Worm (Caenorhabditis elegans): Measurements from ENCODE around the gene bas-1.

The bas-1 gene

ce11 chrIII:5653692-5654105 lies 41.6 kb downstream of the bas-1 start:
- TF ChIP-seq unc-39 (tag; optimal IDR thresholded peaks at IDR 0.05) (no peak), nhr-10 (tag; optimal IDR thresholded peaks at IDR 0.05) (no peak), ztf-4 (tag; optimal IDR thresholded peaks at IDR 0.05) (no peak), blmp-1 (tag; optimal IDR thresholded peaks at IDR 0.05; ENCODE audit: insufficient read depth) (no peak), nhr-129 (tag; optimal IDR thresholded peaks at IDR 0.05) (no peak), egl-27 (tag; optimal IDR thresholded peaks at IDR 0.05) (no peak), mdl-1 (tag; optimal IDR thresholded peaks at IDR 0.05) (no peak), crh-2 (tag; optimal IDR thresholded peaks at IDR 0.05) (peak; percentile 42), skn-1 (tag; optimal IDR thresholded peaks at IDR 0.05) (no peak), sma-3 (GFP tag; optimal IDR thresholded peaks at IDR 0.05) (peak; percentile 68), fos-1 (tag; optimal IDR thresholded peaks at IDR 0.05) (peak; percentile 68), mbf-1 (tag; optimal IDR thresholded peaks at IDR 0.05) (no peak), ama-1 (optimal IDR thresholded peaks at IDR 0.05) (peak; percentile 86), sma-9 (GFP tag; optimal IDR thresholded peaks at IDR 0.05) (peak; percentile 53), sma-9 (tag; optimal IDR thresholded peaks at IDR 0.05) (no peak), dmd-4 (tag; optimal IDR thresholded peaks at IDR 0.05) (no peak), unc-55 (GFP tag; optimal IDR thresholded peaks at IDR 0.05) (peak; percentile 24), gmeb-1 (tag; optimal IDR thresholded peaks at IDR 0.05) (peak; percentile 59), elt-1 (tag; optimal IDR thresholded peaks at IDR 0.05) (no peak), R02D3.7 (tag; optimal IDR thresholded peaks at IDR 0.05) (no peak), nhr-237 (tag; optimal IDR thresholded peaks at IDR 0.05) (no peak), elt-3 (tag; optimal IDR thresholded peaks at IDR 0.05) (no peak), zag-1 (tag; optimal IDR thresholded peaks at IDR 0.05) (no peak), lsy-2 (tag; optimal IDR thresholded peaks at IDR 0.05) (peak in 1 of 2 experiments; percentile 37), alr-1 (tag; optimal IDR thresholded peaks at IDR 0.05) (no peak), nhr-21 (tag; optimal IDR thresholded peaks at IDR 0.05) (peak; percentile 69), nhr-25 (tag; optimal IDR thresholded peaks at IDR 0.05) (no peak), snpc-4 (tag; optimal IDR thresholded peaks at IDR 0.05) (peak; percentile 96), F13H6.1 (tag; optimal IDR thresholded peaks at IDR 0.05) (peak; percentile 38), lin-13 (GFP tag; optimal IDR thresholded peaks at IDR 0.05) (peak; percentile 23), Y55F3AM.14 (GFP tag; optimal IDR thresholded peaks at IDR 0.05) (no peak), nhr-12 (tag; optimal IDR thresholded peaks at IDR 0.05) (no peak), nhr-23 (tag; optimal IDR thresholded peaks at IDR 0.05) (no peak)

- TF ChIP-seq F13H6.1 (tag; optimal IDR thresholded peaks at IDR 0.05) (no peak), nhr-77 (tag; optimal IDR thresholded peaks at IDR 0.05) (no peak)
Measured at ce11 chrIII:5656941-5657340, 44.9 kb downstream of the bas-1 start, which contains the start of gene sdz-21. Gene sdz-21, minus strand, starts transcription at chrIII:5657041.

DNA sequence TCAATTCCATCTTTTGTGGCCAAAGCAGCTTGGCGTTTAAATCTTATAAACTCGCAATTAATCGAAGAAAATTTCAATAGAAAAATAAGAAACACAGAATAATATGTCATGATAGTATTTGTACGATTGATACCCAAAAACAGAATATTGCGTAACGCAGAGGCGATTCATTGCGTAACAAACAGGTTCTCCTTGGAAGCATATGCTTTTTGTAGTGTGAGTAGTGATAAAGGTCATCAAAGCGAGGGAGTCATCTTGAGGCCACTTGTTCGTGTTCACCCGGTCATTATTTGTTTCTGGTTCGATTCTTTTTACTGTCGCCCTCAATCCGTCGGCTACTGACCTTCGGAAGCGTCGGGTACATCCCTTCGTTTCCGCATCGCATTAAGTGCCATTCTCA lies 48.9 kb downstream of the bas-1 start, which contains the start of gene F54E7.6:
TSS of gene F54E7.6 (minus strand) at position 110 of the 400 bp plus-strand sequence.
- TF ChIP-seq nhr-25 (tag; optimal IDR thresholded peaks at IDR 0.05) (peak; percentile 57), nhr-21 (tag; optimal IDR thresholded peaks at IDR 0.05) (no peak)

- no peak for TF ChIP-seq ztf-11 (tag; optimal IDR thresholded peaks at IDR 0.05)
- no peak for TF ChIP-seq fos-1 (tag; optimal IDR thresholded peaks at IDR 0.05)
- no peak for TF ChIP-seq elt-3 (tag; optimal IDR thresholded peaks at IDR 0.05)
- TF ChIP-seq mbf-1 (tag; optimal IDR thresholded peaks at IDR 0.05): no peak
- no peak for TF ChIP-seq lsy-2 (tag; optimal IDR thresholded peaks at IDR 0.05)
- no peak for TF ChIP-seq gmeb-1 (tag; optimal IDR thresholded peaks at IDR 0.05)
Measured at ce11 chrIII:5663521-5663920, 51.4 kb downstream of the bas-1 start.

DNA sequence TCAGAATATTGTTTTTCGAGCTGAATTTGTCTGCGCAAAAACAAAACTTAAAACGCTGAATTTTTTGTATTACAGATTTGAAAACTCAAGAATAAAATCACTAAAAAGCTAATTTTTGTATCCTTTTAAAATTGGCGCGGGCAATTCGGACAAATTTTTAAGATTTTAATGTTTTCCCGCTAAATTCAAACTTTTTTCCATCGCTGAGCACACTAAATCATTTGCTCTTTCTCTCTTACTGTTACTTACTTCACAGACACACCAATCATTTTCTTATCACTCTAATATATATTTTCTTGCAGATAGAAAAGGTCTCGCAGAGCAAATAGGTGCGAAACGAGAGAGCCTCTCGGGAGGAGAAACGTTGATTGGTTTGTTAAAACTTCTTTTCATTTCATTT lies 51.9 kb downstream of the bas-1 start, which contains the start of gene par-3:
TSS of gene par-3 (plus strand) at position 301 of the 400 bp plus-strand sequence.
- TF ChIP-seq snpc-4 (tag; optimal IDR thresholded peaks at IDR 0.05) (no peak), gmeb-1 (tag; optimal IDR thresholded peaks at IDR 0.05) (no peak), sma-9 (GFP tag; optimal IDR thresholded peaks at IDR 0.05) (no peak), sma-9 (tag; optimal IDR thresholded peaks at IDR 0.05) (no peak), nhr-77 (tag; optimal IDR thresholded peaks at IDR 0.05) (no peak), mab-5 (tag; optimal IDR thresholded peaks at IDR 0.05) (no peak), lin-13 (GFP tag; optimal IDR thresholded peaks at IDR 0.05) (no peak), aly-2 (tag; optimal IDR thresholded peaks at IDR 0.05) (no peak), skn-1 (tag; optimal IDR thresholded peaks at IDR 0.05) (no peak), elt-1 (tag; optimal IDR thresholded peaks at IDR 0.05) (no peak), dmd-4 (tag; optimal IDR thresholded peaks at IDR 0.05) (no peak), ztf-11 (tag; optimal IDR thresholded peaks at IDR 0.05) (no peak), lin-39 (tag; optimal IDR thresholded peaks at IDR 0.05) (no peak), ztf-4 (tag; optimal IDR thresholded peaks at IDR 0.05) (no peak), nhr-23 (tag; optimal IDR thresholded peaks at IDR 0.05) (no peak)

All from whole organism, L2 larva.